Fruit fly (Drosophila melanogaster) whole organism, pupa: ENCODE measurements around the gene CG32374.

ENCODE experiments used
- CG32121 ChIP-seq: fragments of 200-800 bp; sonication (Bioruptor generic); IDR thresholded peaks from 2 replicates; pipeline ENCODE4 v1.3.6; 2022; ENCODE audit warnings: missing biosample characterization, missing genetic modification characterization
- EcR ChIP-seq: fragments of 200-800 bp; sonication (Bioruptor generic); optimal IDR thresholded peaks from 3 replicates; lab custom pipeline; 2019; ENCODE audit warnings: missing biosample characterization, missing genetic modification characterization, mild to moderate bottlenecking, moderate library complexity, missing genetic modification reagents

DNA sequence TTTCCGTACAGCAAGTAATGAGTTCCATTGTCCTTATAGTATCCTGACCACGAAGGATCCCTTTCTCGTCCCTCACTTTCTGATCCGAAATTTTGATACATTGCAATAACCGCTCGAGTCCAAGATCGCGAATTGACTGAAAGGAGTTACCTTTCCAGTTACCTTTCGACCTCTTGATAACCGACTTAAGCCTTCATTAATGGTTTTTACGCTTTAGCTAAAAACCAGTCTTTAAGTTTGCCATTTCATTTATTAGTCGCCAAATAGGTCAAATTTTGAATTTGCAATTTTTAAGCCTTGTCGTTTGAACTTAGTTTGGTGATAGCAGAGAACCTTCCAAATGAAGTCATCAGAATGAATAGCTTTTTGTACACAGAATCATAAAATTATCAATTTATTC is 1.4 kb upstream of the CG32374 start, which contains the start of gene CG32376:
- TF ChIP-seq CG32121 (GFP tag; lab: Robert Waterston, UW) = no peak
- no peak for TF ChIP-seq EcR (GFP tag; lab: Kevin White, UChicago)
